Worm (Caenorhabditis elegans) whole organism, young adult: ENCODE measurements around the gene ZC15.10.
A peak's percentile ranks its signal among the peaks of the same experiment; 100 is the strongest.

Experiments used
- B0261.1 ChIP-seq: sonication (generic microtip); optimal IDR thresholded peaks from 2 replicates; lab custom pipeline; 2016; ENCODE audit warnings: mild to moderate bottlenecking, missing genetic modification characterization, moderate library complexity, missing compliant biosample characterization
- D2030.7 ChIP-seq: fragments of 200-800 bp; sonication (Bioruptor generic); IDR thresholded peaks from 2 replicates; pipeline ENCODE4 v1.3.6; 2022; ENCODE audit warnings: missing genetic modification reagents, missing genetic modification characterization, missing compliant biosample characterization
- F33H1.4 ChIP-seq: fragments of 200-800 bp; sonication (Bioruptor generic); IDR thresholded peaks from 2 replicates; pipeline ENCODE4 v1.3.6; 2022; ENCODE audit warnings: missing genetic modification reagents, missing genetic modification characterization, missing compliant biosample characterization
- F39B2.1 ChIP-seq: fragments of 200-800 bp; sonication (Bioruptor generic); IDR thresholded peaks from 2 replicates; pipeline ENCODE4 v1.3.6; 2022; ENCODE audit warnings: missing genetic modification reagents, missing genetic modification characterization, missing compliant biosample characterization
- F49E8.2 ChIP-seq: sonication (generic microtip); optimal IDR thresholded peaks from 3 replicates; lab custom pipeline; 2017; ENCODE audit warnings: missing genetic modification characterization, mild to moderate bottlenecking, missing compliant biosample characterization, antibody characterized with exemption, moderate library complexity; ENCODE audit not compliant: insufficient read depth
- F52B5.7 ChIP-seq: sonication (generic microtip); optimal IDR thresholded peaks from 2 replicates; lab custom pipeline; 2016; ENCODE audit warnings: mild to moderate bottlenecking, missing genetic modification characterization, missing compliant biosample characterization
- F55B11.4 ChIP-seq: sonication (generic microtip); optimal IDR thresholded peaks from 2 replicates; lab custom pipeline; 2016; ENCODE audit warnings: missing compliant biosample characterization, missing genetic modification characterization, borderline replicate concordance; ENCODE audit not compliant: insufficient read depth
- Y67H2A.10 ChIP-seq: fragments of 200-800 bp; sonication (Bioruptor generic); conservative IDR thresholded peaks from 2 replicates; pipeline ENCODE4 v1.3.6; 2022; ENCODE audit warnings: missing genetic modification reagents, missing genetic modification characterization, missing compliant biosample characterization
- Y79H2A.3 ChIP-seq: fragments of 200-800 bp; sonication (Bioruptor generic); conservative IDR thresholded peaks from 2 replicates; pipeline ENCODE4 v1.3.6; 2022; ENCODE audit warnings: missing genetic modification reagents, missing genetic modification characterization, missing compliant biosample characterization
- Y95B8A.8 ChIP-seq: fragments of 200-800 bp; sonication (Bioruptor generic); IDR thresholded peaks from 2 replicates; pipeline ENCODE4 v1.3.6; 2022; ENCODE audit warnings: missing genetic modification reagents, missing genetic modification characterization, missing compliant biosample characterization
- aptf-2 ChIP-seq: fragments of 200-800 bp; sonication (Bioruptor generic); conservative IDR thresholded peaks from 2 replicates; pipeline ENCODE4 v1.3.6; 2022; ENCODE audit warnings: missing genetic modification reagents, missing genetic modification characterization, missing compliant biosample characterization
- bed-1 ChIP-seq: fragments of 200-800 bp; sonication (Bioruptor generic); IDR thresholded peaks from 2 replicates; pipeline ENCODE4 v1.3.6; 2022; ENCODE audit warnings: missing genetic modification reagents, missing genetic modification characterization, missing compliant biosample characterization
- bed-2 ChIP-seq: fragments of 200-800 bp; sonication (Bioruptor generic); IDR thresholded peaks from 2 replicates; pipeline ENCODE4 v1.3.6; 2022; ENCODE audit warnings: missing genetic modification reagents, missing genetic modification characterization, missing compliant biosample characterization
- cebp-1 ChIP-seq, 2 experiments: fragments of 200-800 bp in 1 of 2; sonication (Bioruptor generic) in 1 of 2; sonication (generic microtip) in 1 of 2; IDR thresholded peaks in 1 of 2; optimal IDR thresholded peaks in 1 of 2; 2 replicates each; pipeline versions ENCODE4 v1.3.6 to Lab custom; 2017 to 2022; ENCODE audit warnings: missing compliant biosample characterization in 2 of 2, missing genetic modification characterization in 2 of 2, mild to moderate bottlenecking in 1 of 2, missing genetic modification reagents in 1 of 2, moderate library complexity in 1 of 2
- dox-1 ChIP-seq: fragments of 200-800 bp; sonication (Bioruptor generic); IDR thresholded peaks from 2 replicates; pipeline ENCODE4 v1.3.6; 2022; ENCODE audit warnings: missing genetic modification reagents, missing genetic modification characterization, missing compliant biosample characterization
- efl-1 ChIP-seq: fragments of 150-350 bp; optimal IDR thresholded peaks from 2 replicates; lab custom pipeline; 2014; ENCODE audit warnings: missing biosample characterization, missing genetic modification reagents, missing genetic modification characterization
- egl-18 ChIP-seq: fragments of 200-800 bp; sonication (Bioruptor generic); IDR thresholded peaks from 2 replicates; pipeline ENCODE4 v1.3.6; 2022; ENCODE audit warnings: missing genetic modification reagents, missing genetic modification characterization, missing compliant biosample characterization
- egl-44 ChIP-seq: fragments of 200-800 bp; sonication (Bioruptor generic); IDR thresholded peaks from 2 replicates; pipeline ENCODE4 v1.3.6; 2022; ENCODE audit warnings: missing genetic modification reagents, missing genetic modification characterization, missing compliant biosample characterization
- egrh-3 ChIP-seq: fragments of 200-800 bp; sonication (Bioruptor generic); IDR thresholded peaks from 2 replicates; pipeline ENCODE4 v1.3.6; 2022; ENCODE audit warnings: missing genetic modification reagents, missing genetic modification characterization, missing compliant biosample characterization
- ekl-4 ChIP-seq: fragments of 200-800 bp; sonication (Bioruptor generic); IDR thresholded peaks from 2 replicates; pipeline ENCODE4 v1.3.6; 2022; ENCODE audit warnings: missing genetic modification reagents, missing genetic modification characterization, missing compliant biosample characterization
- hlh-26 ChIP-seq: fragments of 200-800 bp; sonication (Bioruptor generic); conservative IDR thresholded peaks from 2 replicates; pipeline ENCODE4 v1.3.6; 2022; ENCODE audit warnings: missing genetic modification reagents, missing genetic modification characterization, missing compliant biosample characterization
- hmg-1.2 ChIP-seq: fragments of 200-800 bp; sonication (Bioruptor generic); IDR thresholded peaks from 2 replicates; pipeline ENCODE4 v1.3.6; 2022; ENCODE audit warnings: missing genetic modification reagents, missing genetic modification characterization, missing compliant biosample characterization
- hrde-1 ChIP-seq: sonication (generic microtip); optimal IDR thresholded peaks from 2 replicates; lab custom pipeline; 2016; ENCODE audit warnings: missing genetic modification characterization, mild to moderate bottlenecking, missing compliant biosample characterization, moderate library complexity, missing genotype, missing genetic modification reagents, borderline replicate concordance
- let-526 ChIP-seq: fragments of 200-800 bp; sonication (Bioruptor generic); IDR thresholded peaks from 2 replicates; pipeline ENCODE4 v1.3.6; 2022; ENCODE audit warnings: missing genetic modification reagents, missing genetic modification characterization, missing compliant biosample characterization
- let-607 ChIP-seq, 2 experiments: fragments of 200-800 bp in 1 of 2; sonication (Bioruptor generic) in 1 of 2; sonication (generic microtip) in 1 of 2; optimal IDR thresholded peaks; 2 replicates each; lab custom pipeline; 2016 to 2018; ENCODE audit warnings: mild to moderate bottlenecking in 2 of 2, missing compliant biosample characterization in 2 of 2, missing genetic modification characterization in 2 of 2, moderate library complexity in 2 of 2, missing genotype in 1 of 2
- lsl-1 ChIP-seq: fragments of 200-800 bp; sonication (Bioruptor generic); optimal IDR thresholded peaks from 2 replicates; lab custom pipeline; 2018; ENCODE audit warnings: mild to moderate bottlenecking, missing genetic modification characterization, moderate library complexity, missing compliant biosample characterization
- madf-3 ChIP-seq: fragments of 200-800 bp; sonication (Bioruptor generic); IDR thresholded peaks from 2 replicates; pipeline ENCODE4 v1.3.6; 2022; ENCODE audit warnings: missing genetic modification reagents, missing genetic modification characterization, missing compliant biosample characterization
- madf-8 ChIP-seq: fragments of 200-800 bp; sonication (Bioruptor generic); conservative IDR thresholded peaks from 2 replicates; pipeline ENCODE4 v1.3.6; 2022; ENCODE audit warnings: missing genetic modification reagents, missing genetic modification characterization, missing compliant biosample characterization
- nfyb-1 ChIP-seq: fragments of 200-800 bp; sonication (Bioruptor generic); IDR thresholded peaks from 2 replicates; pipeline ENCODE4 v1.3.6; 2022; ENCODE audit warnings: missing genetic modification reagents, missing genetic modification characterization, missing compliant biosample characterization
- nhr-27 ChIP-seq: fragments of 200-800 bp; sonication (Bioruptor generic); optimal IDR thresholded peaks from 2 replicates; lab custom pipeline; 2018; ENCODE audit warnings: mild to moderate bottlenecking, missing genetic modification characterization, moderate library complexity, missing compliant biosample characterization
- nhr-80 ChIP-seq: sonication (generic microtip); optimal IDR thresholded peaks from 2 replicates; lab custom pipeline; 2016; ENCODE audit warnings: missing genetic modification characterization, missing compliant biosample characterization
- repo-1 ChIP-seq: sonication (generic microtip); optimal IDR thresholded peaks from 2 replicates; lab custom pipeline; 2017; ENCODE audit warnings: mild to moderate bottlenecking, missing genetic modification characterization, missing compliant biosample characterization
- snpc-1.3 ChIP-seq: sonication (generic microtip); optimal IDR thresholded peaks from 2 replicates; lab custom pipeline; 2017; ENCODE audit warnings: missing genetic modification characterization, mild to moderate bottlenecking, missing compliant biosample characterization, antibody characterized with exemption, moderate library complexity, missing genotype, missing genetic modification reagents; ENCODE audit not compliant: insufficient read depth
- snpc-3.4 ChIP-seq: sonication (generic microtip); optimal IDR thresholded peaks from 2 replicates; lab custom pipeline; 2017; ENCODE audit warnings: missing genetic modification characterization, mild to moderate bottlenecking, missing compliant biosample characterization, antibody characterized with exemption, moderate library complexity, missing genotype, missing genetic modification reagents
- tbp1 ChIP-seq: fragments of 200-800 bp; sonication (Bioruptor generic); optimal IDR thresholded peaks from 2 replicates; lab custom pipeline; 2018; ENCODE audit warnings: mild to moderate bottlenecking, missing genetic modification characterization, missing compliant biosample characterization
- tlf-1 ChIP-seq: fragments of 200-800 bp; sonication (Bioruptor generic); optimal IDR thresholded peaks from 2 replicates; lab custom pipeline; 2018; ENCODE audit warnings: mild to moderate bottlenecking, missing genetic modification characterization, missing compliant biosample characterization
- unc-62 ChIP-seq: fragments of 150-350 bp; optimal IDR thresholded peaks from 2 replicates; lab custom pipeline; 2014; ENCODE audit warnings: missing biosample characterization, missing genetic modification reagents, missing genetic modification characterization
- xnd-1 ChIP-seq: sonication (generic microtip); optimal IDR thresholded peaks from 2 replicates; lab custom pipeline; 2016; ENCODE audit warnings: missing genotype, missing genetic modification reagents, missing genetic modification characterization, missing compliant biosample characterization
- ztf-28 ChIP-seq: fragments of 200-800 bp; sonication (Bioruptor generic); IDR thresholded peaks from 2 replicates; pipeline ENCODE4 v1.3.6; 2022; ENCODE audit warnings: missing genetic modification reagents, missing genetic modification characterization, missing compliant biosample characterization
- ztf-3 ChIP-seq: fragments of 200-800 bp; sonication (Bioruptor generic); optimal IDR thresholded peaks from 2 replicates; lab custom pipeline; 2018; ENCODE audit warnings: mild to moderate bottlenecking, missing genetic modification characterization, missing compliant biosample characterization

ZC15.10 gene

ce11 chrV:20269661-20270137, 40.8 kb upstream of the ZC15.10 start, which contains the start of the genes prmt-1 and cdkr-3 (continued):
- TF ChIP-seq nhr-27 (tag; lab: Kevin White, UChicago), result no peak
- no peak for TF ChIP-seq aptf-2 (GFP tag; lab: Robert Waterston, UW)
- peak in 1 of 2 experiments; percentile 79 for TF ChIP-seq let-607 (tag; optimal IDR thresholded peaks at IDR 0.05; lab: Kevin White, UChicago)
- peak; percentile 36; the same call in 1 of the 2 replicates for TF ChIP-seq dox-1 (GFP tag; lab: Robert Waterston, UW)
- no peak for TF ChIP-seq repo-1 (tag; lab: Kevin White, UChicago)
- TF ChIP-seq tlf-1 (GFP tag; lab: Kevin White, UChicago), result no peak
- peak; percentile 21 for TF ChIP-seq efl-1
- TF ChIP-seq madf-3 (GFP tag; lab: Robert Waterston, UW), result no peak
- TF ChIP-seq bed-1 (GFP tag; lab: Robert Waterston, UW), result no peak
- peak; percentile 12; the same call in 1 of the 2 replicates for TF ChIP-seq D2030.7 (GFP tag; lab: Robert Waterston, UW)
- peak; percentile 83 for TF ChIP-seq F33H1.4
- TF ChIP-seq egl-44, result no peak
- no peak for TF ChIP-seq snpc-3.4 (tag; lab: Kevin White, UChicago)
- no peak for TF ChIP-seq Y67H2A.10 (GFP tag; lab: Robert Waterston, UW)
- TF ChIP-seq Y95B8A.8 (GFP tag; lab: Robert Waterston, UW), result no peak
- no peak for TF ChIP-seq ztf-3 (GFP tag; lab: Kevin White, UChicago)
- TF ChIP-seq nfyb-1 (GFP tag; lab: Robert Waterston, UW), result no peak
- no peak for TF ChIP-seq egrh-3 (GFP tag; lab: Robert Waterston, UW)
- no peak for TF ChIP-seq tbp1 (GFP tag; lab: Kevin White, UChicago)
- TF ChIP-seq ekl-4 (GFP tag; lab: Robert Waterston, UW), result no peak
- TF ChIP-seq bed-2 (GFP tag; lab: Robert Waterston, UW), result no peak
- TF ChIP-seq Y79H2A.3, result no peak
- no peak for TF ChIP-seq madf-8
- TF ChIP-seq lsl-1 (GFP tag; lab: Kevin White, UChicago), result peak; percentile 8
- no peak for TF ChIP-seq hmg-1.2
- no peak for TF ChIP-seq nhr-80
- TF ChIP-seq F49E8.2, result no peak
- no peak for TF ChIP-seq B0261.1 (tag; lab: Kevin White, UChicago)
- TF ChIP-seq cebp-1 (GFP tag; IDR thresholded peaks at IDR 0.05; lab: Robert Waterston, UW), result no peak
- TF ChIP-seq cebp-1 (tag; optimal IDR thresholded peaks at IDR 0.05; lab: Kevin White, UChicago), result no peak
- TF ChIP-seq hrde-1, result no peak
- no peak for TF ChIP-seq egl-18
- TF ChIP-seq F39B2.1 (GFP tag; lab: Robert Waterston, UW), result no peak
- TF ChIP-seq xnd-1 (tag; lab: Kevin White, UChicago), result no peak
- no peak for TF ChIP-seq let-526 (GFP tag; lab: Robert Waterston, UW)
- TF ChIP-seq F52B5.7 (tag; lab: Kevin White, UChicago), result no peak
- TF ChIP-seq unc-62, result no peak
- no peak for TF ChIP-seq F55B11.4
- no peak for TF ChIP-seq ztf-28
- TF ChIP-seq hlh-26 (GFP tag; lab: Robert Waterston, UW), result no peak
- TF ChIP-seq snpc-1.3 (tag; lab: Kevin White, UChicago), result peak; percentile 15
